Fruit fly (Drosophila melanogaster) whole organism, embryonic: ENCODE results near the gene Dlip1.
A peak's percentile ranks its signal among the peaks of the same experiment; 100 is the strongest.

Experiments
- Awh ChIP-seq: fragments of 200-800 bp; sonication (Bioruptor generic); IDR thresholded peaks from 2 replicates; pipeline ENCODE4, ENCODE4 v1.3.6; 2022; ENCODE audit warnings: missing biosample characterization, missing genetic modification characterization
- CG10274 ChIP-seq: fragments of 200-800 bp; sonication (Bioruptor generic); optimal IDR thresholded peaks from 3 replicates; lab custom pipeline; 2017; ENCODE audit warnings: missing biosample characterization, mild to moderate bottlenecking, missing genetic modification characterization
- CG10366 ChIP-seq: fragments of 200-800 bp; sonication (Bioruptor generic); IDR thresholded peaks from 2 replicates; pipeline ENCODE4 v1.3.6; 2022; ENCODE audit warnings: missing biosample characterization, missing genetic modification characterization
- CG11093 ChIP-seq: fragments of 200-800 bp; sonication (Bioruptor generic); IDR thresholded peaks from 3 replicates; pipeline ENCODE4 v1.3.6; 2022; ENCODE audit warnings: missing biosample characterization, missing genetic modification characterization
- CG11696 ChIP-seq: fragments of 200-800 bp; sonication (Bioruptor generic); IDR thresholded peaks from 2 replicates; pipeline ENCODE4 v1.3.6; 2022; ENCODE audit warnings: missing biosample characterization, missing genetic modification characterization
- CG15011 ChIP-seq: fragments of 200-800 bp; sonication (Bioruptor generic); optimal IDR thresholded peaks from 3 replicates; lab custom pipeline; 2018; ENCODE audit warnings: missing biosample characterization, mild to moderate bottlenecking, missing genetic modification characterization
- CG15696 ChIP-seq: fragments of 200-800 bp; sonication (Bioruptor generic); optimal IDR thresholded peaks from 2 replicates; lab custom pipeline; 2019; ENCODE audit warnings: missing biosample characterization, mild to moderate bottlenecking, missing genetic modification characterization, moderate library complexity
- CG1603 ChIP-seq: fragments of 200-800 bp; sonication (Bioruptor generic); optimal IDR thresholded peaks from 2 replicates; lab custom pipeline; 2019; ENCODE audit warnings: missing biosample characterization, mild to moderate bottlenecking, missing genetic modification characterization, moderate library complexity
- CG17328 ChIP-seq: fragments of 200-800 bp; sonication (Bioruptor generic); IDR thresholded peaks from 2 replicates; pipeline ENCODE4 v1.3.6; 2022; ENCODE audit warnings: missing biosample characterization, missing genetic modification characterization
- CG17612 ChIP-seq: fragments of 200-800 bp; sonication (Bioruptor generic); IDR thresholded peaks from 2 replicates; pipeline ENCODE4 v1.3.6; 2022; ENCODE audit warnings: missing biosample characterization, missing genetic modification characterization
- CG17829 ChIP-seq: fragments of 200-800 bp; optimal IDR thresholded peaks from 2 replicates; lab custom pipeline; 2019; ENCODE audit warnings: missing biosample characterization, mild to moderate bottlenecking, missing genetic modification characterization, moderate library complexity
- CG18599 ChIP-seq: fragments of 200-800 bp; sonication (Bioruptor generic); optimal IDR thresholded peaks from 3 replicates; lab custom pipeline; 2017; ENCODE audit warnings: missing biosample characterization, missing genetic modification characterization, mild to moderate bottlenecking, moderate library complexity, missing genetic modification reagents
- CG2712 ChIP-seq: fragments of 200-800 bp; optimal IDR thresholded peaks from 3 replicates; lab custom pipeline; 2019; ENCODE audit warnings: missing biosample characterization, mild to moderate bottlenecking, missing genetic modification characterization, moderate library complexity
- CG31224 ChIP-seq: fragments of 200-800 bp; sonication (Bioruptor generic); IDR thresholded peaks from 2 replicates; pipeline ENCODE4 v1.3.6; 2022; ENCODE audit warnings: missing biosample characterization, missing genetic modification characterization
- CG33557 ChIP-seq: fragments of 200-800 bp; sonication (Bioruptor generic); optimal IDR thresholded peaks from 2 replicates; lab custom pipeline; 2019; ENCODE audit warnings: missing biosample characterization, mild to moderate bottlenecking, missing genetic modification characterization, moderate library complexity
- CG3726 ChIP-seq: fragments of 200-800 bp; sonication (Bioruptor generic); IDR thresholded peaks from 3 replicates; pipeline ENCODE4, ENCODE4 v1.3.6; 2022; ENCODE audit warnings: missing biosample characterization, missing genetic modification characterization
- CG4404 ChIP-seq: fragments of 200-800 bp; sonication (Bioruptor generic); IDR thresholded peaks from 2 replicates; pipeline ENCODE4 v1.3.6; 2022; ENCODE audit warnings: missing biosample characterization, missing genetic modification characterization
- CG4820 ChIP-seq: fragments of 200-800 bp; sonication (Bioruptor generic); optimal IDR thresholded peaks from 3 replicates; lab custom pipeline; 2016; ENCODE audit warnings: missing biosample characterization, missing genetic modification characterization
- CG6272 ChIP-seq: fragments of 200-800 bp; sonication (Bioruptor generic); IDR thresholded peaks from 2 replicates; pipeline ENCODE4 v1.3.6; 2022; ENCODE audit warnings: missing biosample characterization, missing genetic modification characterization
- CG6654 ChIP-seq: fragments of 200-800 bp; sonication (Bioruptor generic); optimal IDR thresholded peaks from 2 replicates; lab custom pipeline; 2017; ENCODE audit warnings: missing biosample characterization, mild to moderate bottlenecking, missing genetic modification characterization
- CG6854 ChIP-seq: fragments of 200-800 bp; sonication (Bioruptor generic); optimal IDR thresholded peaks from 3 replicates; lab custom pipeline; 2017; ENCODE audit warnings: missing biosample characterization, mild to moderate bottlenecking, missing genetic modification characterization
- CG7839 ChIP-seq: fragments of 200-800 bp; sonication (Bioruptor generic); optimal IDR thresholded peaks from 3 replicates; lab custom pipeline; 2018; ENCODE audit warnings: missing biosample characterization, mild to moderate bottlenecking, missing genetic modification characterization, moderate library complexity
- CG7987 ChIP-seq: fragments of 200-800 bp; sonication (Bioruptor generic); optimal IDR thresholded peaks from 2 replicates; lab custom pipeline; 2018; ENCODE audit warnings: missing biosample characterization, mild to moderate bottlenecking, missing genetic modification characterization, moderate library complexity
- Dbx ChIP-seq: fragments of 200-800 bp; sonication (Bioruptor generic); IDR thresholded peaks from 3 replicates; pipeline ENCODE4 v1.3.6; 2022; ENCODE audit warnings: missing biosample characterization, missing genetic modification characterization
- Dip3 ChIP-seq: fragments of 200-800 bp; sonication (Bioruptor generic); optimal IDR thresholded peaks from 3 replicates; lab custom pipeline; 2016; ENCODE audit warnings: missing biosample characterization, missing genetic modification characterization
- Dll ChIP-seq: fragments of 200-800 bp; sonication (Bioruptor generic); IDR thresholded peaks from 4 replicates; pipeline ENCODE4 v1.3.6; 2022; ENCODE audit warnings: missing biosample characterization, missing genetic modification characterization; ENCODE audit not compliant: partially characterized antibody
- Ets65A ChIP-seq: fragments of 200-800 bp; sonication (Bioruptor generic); peaks from one replicate; lab custom pipeline; 2016; ENCODE audit warnings: missing biosample characterization, missing genetic modification characterization
- Fer1 ChIP-seq: fragments of 200-800 bp; sonication (Bioruptor generic); optimal IDR thresholded peaks from 2 replicates; lab custom pipeline; 2017; ENCODE audit warnings: missing biosample characterization, mild to moderate bottlenecking, missing genetic modification characterization
- Hmx ChIP-seq: fragments of 200-800 bp; sonication (Bioruptor generic); optimal IDR thresholded peaks from 2 replicates; lab custom pipeline; 2016; ENCODE audit warnings: missing biosample characterization, missing genetic modification characterization
- Hsf ChIP-seq: fragments of 200-800 bp; sonication (Bioruptor generic); optimal IDR thresholded peaks from 3 replicates; lab custom pipeline; 2016; ENCODE audit warnings: missing biosample characterization, missing genetic modification characterization
- Mes4 ChIP-seq: fragments of 200-800 bp; sonication (Bioruptor generic); optimal IDR thresholded peaks from 2 replicates; lab custom pipeline; 2016; ENCODE audit warnings: missing biosample characterization, missing genetic modification characterization
- Nf-YB ChIP-seq: fragments of 200-800 bp; sonication (Bioruptor generic); optimal IDR thresholded peaks from 3 replicates; lab custom pipeline; 2019; ENCODE audit warnings: missing biosample characterization, mild to moderate bottlenecking, missing genetic modification characterization, moderate library complexity
- Optix ChIP-seq: fragments of 200-800 bp; sonication (Bioruptor generic); IDR thresholded peaks from 3 replicates; pipeline ENCODE4 v1.3.6; 2022; ENCODE audit warnings: missing biosample characterization, missing genetic modification characterization
- Pdp1 ChIP-seq, 2 experiments: fragments of 200-800 bp; sonication (Bioruptor generic); optimal IDR thresholded peaks; 3 replicates each; lab custom pipeline; 2016; ENCODE audit warnings: missing biosample characterization in 2 of 2, missing genetic modification characterization in 2 of 2, mild to moderate bottlenecking in 1 of 2, moderate library complexity in 1 of 2
- Side ChIP-seq: fragments of 200-800 bp; sonication (Bioruptor generic); optimal IDR thresholded peaks from 2 replicates; lab custom pipeline; 2016; ENCODE audit warnings: missing biosample characterization, missing genetic modification characterization
- ab ChIP-seq: fragments of 200-800 bp; sonication (Bioruptor generic); optimal IDR thresholded peaks from 2 replicates; lab custom pipeline; 2016; ENCODE audit warnings: missing biosample characterization, missing genetic modification characterization
- eve ChIP-seq, 2 experiments: fragments of >200 bp; optimal IDR thresholded peaks; 2 replicates each; lab custom pipeline; 2017; ENCODE audit warnings: missing biosample characterization in 2 of 2, missing genetic modification characterization in 2 of 2
- fd102C ChIP-seq: fragments of 200-800 bp; sonication (Bioruptor generic); optimal IDR thresholded peaks from 2 replicates; lab custom pipeline; 2018; ENCODE audit warnings: missing biosample characterization, mild to moderate bottlenecking, missing genetic modification characterization, moderate library complexity
- fru ChIP-seq: fragments of >200 bp; optimal IDR thresholded peaks from 2 replicates; lab custom pipeline; 2017
- her ChIP-seq: fragments of 200-800 bp; sonication (Bioruptor generic); optimal IDR thresholded peaks from 2 replicates; lab custom pipeline; 2016; ENCODE audit warnings: missing biosample characterization, missing genetic modification characterization
- inv ChIP-seq: fragments of 200-800 bp; sonication (Bioruptor generic); IDR thresholded peaks from 2 replicates; pipeline ENCODE4 v1.3.6; 2022; ENCODE audit warnings: missing biosample characterization, missing genetic modification characterization; ENCODE audit not compliant: partially characterized antibody
- lilli ChIP-seq: fragments of 200-800 bp; sonication (Bioruptor generic); optimal IDR thresholded peaks from 3 replicates; lab custom pipeline; 2016; ENCODE audit warnings: missing biosample characterization, missing genetic modification characterization
- nerfin-2 ChIP-seq: fragments of 200-800 bp; sonication (Bioruptor generic); IDR thresholded peaks from 2 replicates; pipeline ENCODE4 v1.3.6; 2022; ENCODE audit warnings: missing biosample characterization, missing genetic modification characterization; ENCODE audit not compliant: partially characterized antibody
- odd ChIP-seq: fragments of 200-800 bp; sonication (Bioruptor generic); optimal IDR thresholded peaks from 2 replicates; lab custom pipeline; 2017; ENCODE audit warnings: missing biosample characterization, mild to moderate bottlenecking, missing genetic modification characterization
- org-1 ChIP-seq: fragments of 200-800 bp; sonication (Bioruptor generic); optimal IDR thresholded peaks from 2 replicates; lab custom pipeline; 2017; ENCODE audit warnings: missing biosample characterization, missing genetic modification characterization
- pfk ChIP-seq: fragments of 200-800 bp; sonication (Bioruptor generic); optimal IDR thresholded peaks from 2 replicates; lab custom pipeline; 2018; ENCODE audit warnings: missing biosample characterization, mild to moderate bottlenecking, missing genetic modification characterization, moderate library complexity
- pho ChIP-seq: fragments of 200-800 bp; sonication (Bioruptor generic); optimal IDR thresholded peaks from 2 replicates; lab custom pipeline; 2016; ENCODE audit warnings: missing biosample characterization, missing genetic modification characterization
- row ChIP-seq: fragments of 200-800 bp; sonication (Bioruptor generic); IDR thresholded peaks from 3 replicates; pipeline ENCODE4 v1.3.6; 2022; ENCODE audit warnings: missing biosample characterization, missing genetic modification characterization
- shn ChIP-seq: fragments of 200-800 bp; sonication (Bioruptor generic); optimal IDR thresholded peaks from 3 replicates; lab custom pipeline; 2016; ENCODE audit warnings: missing biosample characterization, missing genetic modification characterization
- sr ChIP-seq: fragments of 200-800 bp; sonication (Bioruptor generic); IDR thresholded peaks from 3 replicates; pipeline ENCODE4 v1.3.6; 2022; ENCODE audit warnings: missing biosample characterization, missing genetic modification characterization
- vfl ChIP-seq: fragments of 200-800 bp; sonication (Bioruptor generic); optimal IDR thresholded peaks from 2 replicates; lab custom pipeline; 2016; ENCODE audit warnings: missing biosample characterization, missing genetic modification characterization
- z ChIP-seq: fragments of 200-800 bp; sonication (Bioruptor generic); IDR thresholded peaks from 3 replicates; pipeline ENCODE4 v1.3.6; 2022; ENCODE audit warnings: missing biosample characterization, missing genetic modification characterization

Dlip1 gene

DNA sequence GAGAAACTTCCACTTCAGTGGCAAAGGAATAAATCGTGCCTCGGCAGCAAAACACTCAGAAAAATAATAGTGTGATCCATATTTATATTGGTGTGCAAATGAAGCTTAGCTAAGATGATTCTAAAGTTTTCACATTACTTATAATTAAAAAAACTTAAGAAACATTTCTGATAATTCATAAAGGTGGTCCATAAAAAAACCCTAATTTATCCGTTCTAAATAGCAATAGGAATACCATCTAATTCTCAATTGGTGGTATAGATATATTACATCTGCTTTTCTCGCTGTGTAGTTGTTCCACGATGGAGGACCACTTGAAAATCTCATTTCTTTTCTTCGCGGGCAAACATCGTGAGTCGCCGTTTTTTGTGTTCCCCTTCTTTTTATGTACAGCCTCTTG, 3.3 kb upstream of the Dlip1 start (continued):
- TF ChIP-seq CG3726 (no peak), CG7987 (GFP tag; lab: Kevin White, UChicago) (peak; percentile 14), org-1 (no peak), CG33557 (peak; percentile 54), Dll (no peak), Dip3 (GFP tag; lab: Kevin White, UChicago) (peak; percentile 2), CG31224 (peak; percentile 24; the same call in 1 of the 2 replicates), lilli (GFP tag; lab: Kevin White, UChicago) (peak; percentile 53), CG10274 (GFP tag; lab: Kevin White, UChicago) (no peak), CG6854 (peak; percentile 40), Awh (GFP tag; lab: Robert Waterston, UW) (peak; percentile 17; the same call in 1 of the 2 replicates), CG11093 (GFP tag; lab: Robert Waterston, UW) (no peak), fru (lab: Kevin White, UChicago) (no peak), odd (GFP tag; lab: Kevin White, UChicago) (peak; percentile 20), CG17612 (no peak), Side (GFP tag; lab: Kevin White, UChicago) (no peak), Pdp1 (GFP tag; optimal IDR thresholded peaks at IDR 0.05; lab: Kevin White, UChicago) (peak in 1 of 2 experiments; percentile 24), CG6654 (GFP tag; lab: Kevin White, UChicago) (peak; percentile 24), Optix (no peak), CG4820 (GFP tag; lab: Kevin White, UChicago) (peak; percentile 37), nerfin-2 (no peak), pho (GFP tag; lab: Kevin White, UChicago) (peak; percentile 25), CG18599 (peak; percentile 77), CG7839 (peak; percentile 73), row (GFP tag; lab: Robert Waterston, UW) (peak; percentile 71), fd102C (no peak), CG17328 (GFP tag; lab: Robert Waterston, UW) (0 out of 2 replicates have a peak, but pooled peaks have one; percentile 16), inv (GFP tag; lab: Robert Waterston, UW) (no peak), CG11696 (no peak), sr (no peak), pfk (GFP tag; lab: Kevin White, UChicago) (no peak), Dbx (GFP tag; lab: Robert Waterston, UW) (peak; percentile 50; the same call in 1 of the 3 replicates), CG17829 (peak; percentile 66), Hsf (GFP tag; lab: Kevin White, UChicago) (peak; percentile 46), Fer1 (GFP tag; lab: Kevin White, UChicago) (peak; percentile 67), CG6272 (GFP tag; lab: Robert Waterston, UW) (no peak), vfl (GFP tag; lab: Kevin White, UChicago) (no peak), Nf-YB (GFP tag; lab: Kevin White, UChicago) (no peak), her (GFP tag; lab: Kevin White, UChicago) (no peak), Hmx (GFP tag; lab: Kevin White, UChicago) (no peak), shn (GFP tag; lab: Kevin White, UChicago) (no peak), Ets65A (GFP tag; lab: Kevin White, UChicago) (no peak), ab (no peak), CG4404 (GFP tag; lab: Robert Waterston, UW) (peak; percentile 43), CG2712 (tag; lab: Kevin White, UChicago) (peak; percentile 75), CG15011 (GFP tag; lab: Kevin White, UChicago) (peak; percentile 58), CG1603 (tag; lab: Kevin White, UChicago) (no peak), eve (GFP tag; optimal IDR thresholded peaks at IDR 0.05; lab: Kevin White, UChicago) (no peak), z (GFP tag; lab: Robert Waterston, UW) (no peak), CG10366 (GFP tag; lab: Robert Waterston, UW) (no peak; the same call in 1 of the 2 replicates), Mes4 (GFP tag; lab: Kevin White, UChicago) (no peak), CG15696 (tag; lab: Kevin White, UChicago) (peak; percentile 81)
